Worm (Caenorhabditis elegans) whole organism, L1 larva: ENCODE results near the gene fbxb-54.

Experiments used
- elt-3 ChIP-seq, 6 experiments: fragments of 150-350 bp in 1 of 6; sonication (generic microtip); optimal IDR thresholded peaks; 2 replicates each; lab custom pipeline; 2017 to 2018; ENCODE audit warnings: missing biosample characterization in 6 of 6, missing genetic modification characterization in 6 of 6, inconsistent platforms in 1 of 6
- fkh-10 ChIP-seq: sonication (generic microtip); optimal IDR thresholded peaks from 2 replicates; lab custom pipeline; 2017; ENCODE audit warnings: missing biosample characterization, missing genetic modification reagents, missing genetic modification characterization
- jun-1 ChIP-seq: fragments of 150-350 bp; optimal IDR thresholded peaks from 2 replicates; lab custom pipeline; 2014; ENCODE audit warnings: missing biosample characterization, missing genetic modification reagents, missing genetic modification characterization
- lin-13 ChIP-seq: fragments of 150-350 bp; optimal IDR thresholded peaks from 2 replicates; lab custom pipeline; 2014; ENCODE audit warnings: missing biosample characterization, missing genetic modification reagents, missing genetic modification characterization
- mdl-1 ChIP-seq, 2 experiments: fragments of 150-350 bp; optimal IDR thresholded peaks; 2 replicates each; lab custom pipeline; 2014 to 2017; ENCODE audit warnings: missing biosample characterization in 2 of 2, missing genetic modification characterization in 2 of 2, inconsistent platforms in 1 of 2
- nhr-12 ChIP-seq: sonication (generic microtip); optimal IDR thresholded peaks from 2 replicates; lab custom pipeline; 2017; ENCODE audit warnings: missing biosample characterization, missing genetic modification characterization
- nhr-237 ChIP-seq: fragments of 150-350 bp; optimal IDR thresholded peaks from 2 replicates; lab custom pipeline; 2014; ENCODE audit warnings: missing biosample characterization, missing genetic modification characterization
- nhr-84 ChIP-seq: sonication (generic microtip); optimal IDR thresholded peaks from 2 replicates; lab custom pipeline; 2017; ENCODE audit warnings: missing biosample characterization, missing genetic modification characterization
- nhr-90 ChIP-seq: sonication (generic microtip); optimal IDR thresholded peaks from 2 replicates; lab custom pipeline; 2016; ENCODE audit warnings: mild to moderate bottlenecking, missing genetic modification characterization, missing compliant biosample characterization; ENCODE audit not compliant: poor library complexity
- ztf-11 ChIP-seq, 2 experiments: sonication (generic microtip); optimal IDR thresholded peaks; 2 replicates each; lab custom pipeline; 2016 to 2017; ENCODE audit warnings: missing genetic modification characterization in 2 of 2, missing biosample characterization in 1 of 2, missing compliant biosample characterization in 1 of 2
- ztf-4 ChIP-seq: fragments of 150-350 bp; optimal IDR thresholded peaks from 2 replicates; lab custom pipeline; 2014; ENCODE audit warnings: missing biosample characterization, missing genetic modification characterization

DNA sequence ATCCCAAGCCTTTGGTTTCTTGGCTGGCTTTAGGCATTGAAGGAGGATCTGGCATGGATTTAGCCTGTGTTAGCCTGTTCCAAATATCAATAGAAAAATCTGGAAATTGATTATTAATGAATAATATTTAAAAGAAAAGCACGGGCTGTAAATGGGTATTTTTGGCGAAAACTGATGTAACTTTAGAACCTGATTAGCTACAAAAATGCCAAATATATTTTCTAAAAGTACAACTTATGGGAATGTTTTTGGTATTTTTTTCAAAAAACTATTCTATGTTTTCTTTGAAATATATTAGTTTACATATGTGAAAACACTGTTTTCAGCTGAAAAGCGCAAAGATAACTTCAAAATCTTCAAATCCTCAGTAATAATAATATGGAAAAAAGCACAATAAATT, 44.5 kb upstream of the fbxb-54 start, which contains the start of gene bath-26:
- TF ChIP-seq nhr-84, result no peak
- no peak for TF ChIP-seq jun-1
- no peak for TF ChIP-seq ztf-11 (tag; optimal IDR thresholded peaks at IDR 0.05; lab: Kevin White, UChicago)
- TF ChIP-seq nhr-12 (tag; lab: Kevin White, UChicago), result no peak
- TF ChIP-seq nhr-237 (tag; lab: Kevin White, UChicago), result no peak
- no peak for TF ChIP-seq elt-3 (tag; optimal IDR thresholded peaks at IDR 0.05; lab: Kevin White, UChicago)
- TF ChIP-seq nhr-90 (tag; lab: Kevin White, UChicago), result no peak
- TF ChIP-seq lin-13, result no peak
- no peak for TF ChIP-seq mdl-1 (tag; optimal IDR thresholded peaks at IDR 0.05; lab: Kevin White, UChicago)
- no peak for TF ChIP-seq fkh-10 (GFP tag; lab: Kevin White, UChicago)
- no peak for TF ChIP-seq ztf-4 (tag; lab: Kevin White, UChicago)
